Fruit fly (Drosophila melanogaster) whole organism, wandering third instar larva: Measurements from ENCODE around the gene Gpdh3.

Experiments used
- Abd-B ChIP-seq: fragments of >200 bp; optimal IDR thresholded peaks from 2 replicates; lab custom pipeline; 2017; ENCODE audit warnings: missing biosample characterization, missing genetic modification characterization
- Hr83 ChIP-seq: fragments of 200-300 bp; sonication (Bioruptor generic); optimal IDR thresholded peaks from 2 replicates; lab custom pipeline; 2016; ENCODE audit warnings: missing biosample characterization, mild to moderate bottlenecking, missing genetic modification characterization, moderate library complexity; ENCODE audit not compliant: poor library complexity, severe bottlenecking
- pan ChIP-seq: fragments of >200 bp; optimal IDR thresholded peaks from 2 replicates; lab custom pipeline; 2017

- no peak for TF ChIP-seq Abd-B (GFP tag; lab: Kevin White, UChicago)
- peak; percentile 44 for TF ChIP-seq Hr83 (GFP tag; lab: Kevin White, UChicago)
- no peak for TF ChIP-seq pan
These were observed 39.8 kb downstream of the Gpdh3 start for dm6 chr3R:22421618-22422017.
